Fruit fly (Drosophila melanogaster) whole organism: ENCODE measurements around the gene CG8301.

Experiments
- CG8478 ChIP-seq: fragments of >200 bp; optimal IDR thresholded peaks from 2 replicates; lab custom pipeline; 2018; ENCODE audit warnings: inconsistent platforms
- Dll ChIP-seq: fragments of >200 bp; optimal IDR thresholded peaks from 2 replicates; lab custom pipeline; 2017
- EcR ChIP-seq, 2 experiments: fragments of >200 bp; optimal IDR thresholded peaks; 2 replicates each; lab custom pipeline; 2017; ENCODE audit warnings: missing biosample characterization in 2 of 2, missing genetic modification characterization in 2 of 2, missing genetic modification reagents in 2 of 2
- pan ChIP-seq: fragments of >200 bp; optimal IDR thresholded peaks from 2 replicates; lab custom pipeline; 2017
- psq ChIP-seq: fragments of >200 bp; optimal IDR thresholded peaks from 2 replicates; lab custom pipeline; 2017
- usp ChIP-seq: fragments of >200 bp; optimal IDR thresholded peaks from 2 replicates; lab custom pipeline; 2017; ENCODE audit warnings: missing biosample characterization, missing genetic modification characterization, mixed read lengths

Gene CG8301

DNA sequence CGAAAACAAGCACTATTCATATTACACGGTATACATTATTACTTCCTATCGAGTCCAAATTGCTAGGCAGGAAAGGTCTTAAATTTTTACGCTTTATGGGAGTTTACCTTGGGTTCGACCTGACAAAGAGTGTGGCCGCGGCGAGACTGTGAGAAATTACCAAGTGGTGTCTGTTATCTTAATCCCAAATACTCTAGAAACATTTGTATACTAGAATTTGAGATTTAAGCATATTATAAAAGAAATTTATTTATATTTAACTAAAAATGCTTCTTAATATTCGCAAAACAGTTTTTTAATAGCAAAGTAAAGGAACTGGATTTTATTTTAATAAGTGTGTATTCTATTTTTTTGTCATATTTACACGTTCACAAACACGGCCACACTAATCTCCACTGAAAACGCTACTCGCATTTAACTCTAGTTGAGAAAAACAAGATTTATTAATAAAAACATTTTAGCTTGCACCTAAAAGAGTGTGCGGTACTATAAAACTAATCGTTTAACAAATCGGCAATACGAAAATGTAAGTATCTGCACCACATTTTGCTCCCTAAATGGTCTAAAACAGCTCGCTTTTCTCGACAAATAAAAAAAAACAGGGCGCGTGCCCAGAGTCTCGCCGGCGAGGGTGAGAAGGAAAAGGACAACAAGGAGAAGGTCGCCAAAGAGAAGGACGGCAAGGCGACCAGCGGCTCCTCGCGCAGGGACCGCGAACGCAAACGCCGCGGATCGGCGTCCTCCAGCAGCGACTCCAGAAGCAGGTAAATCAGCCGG lies 29.3 kb upstream of the CG8301 start, which contains the start of the genes mura and RnpS1:
Gene mura, minus strand, starts transcription at position 148 of the 777 bp plus-strand sequence.
Gene RnpS1, plus strand, starts transcription at position 376 of the 777 bp plus-strand sequence.
- TF ChIP-seq CG8478 = no peak
- TF ChIP-seq pan (lab: Kevin White, UChicago) = no peak
- TF ChIP-seq usp (GFP tag; lab: Kevin White, UChicago) = no peak
- no peak for TF ChIP-seq EcR (GFP tag; optimal IDR thresholded peaks at IDR 0.05; lab: Kevin White, UChicago)
- no peak for TF ChIP-seq Dll (lab: Kevin White, UChicago)
- no peak for TF ChIP-seq psq (lab: Kevin White, UChicago)

DNA sequence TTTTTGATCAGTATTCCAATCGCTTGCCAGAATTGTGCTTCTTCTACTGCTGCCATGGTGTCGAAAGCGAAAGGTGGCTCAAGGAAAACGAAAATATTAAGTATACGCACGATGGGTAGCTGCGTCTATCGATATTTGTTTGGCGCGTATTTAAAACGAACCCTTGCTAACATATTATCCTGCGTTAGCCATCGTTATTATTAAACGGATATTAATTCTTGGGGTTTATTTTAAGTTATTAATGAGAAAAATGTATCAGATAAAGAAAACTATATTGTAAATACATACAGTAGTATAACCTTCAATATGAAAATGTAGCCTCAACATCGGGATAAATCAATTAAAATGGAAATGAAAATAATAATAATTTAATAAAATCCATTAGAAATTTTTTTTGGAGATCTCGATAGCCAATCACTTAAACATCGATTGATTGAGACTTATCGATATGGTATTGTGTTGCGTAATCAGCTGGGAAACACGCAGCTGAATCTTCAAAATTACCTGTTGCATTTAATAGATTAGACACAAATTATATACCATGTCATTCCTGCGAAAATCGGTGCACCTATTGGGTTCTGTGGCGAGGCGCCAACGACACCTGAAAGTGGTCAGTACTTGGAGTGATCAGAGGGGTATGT lies 25.7 kb upstream of the CG8301 start, which contains the start of the genes CG9386 and BckdhA:
Gene CG9386, minus strand, starts transcription at position 75 of the 641 bp plus-strand sequence.
Gene BckdhA, plus strand, starts transcription at position 452 of the 641 bp plus-strand sequence.
- TF ChIP-seq usp (GFP tag; lab: Kevin White, UChicago) (no peak), EcR (GFP tag; optimal IDR thresholded peaks at IDR 0.05; lab: Kevin White, UChicago) (no peak), Dll (lab: Kevin White, UChicago) (no peak), pan (lab: Kevin White, UChicago) (no peak), CG8478 (no peak), psq (lab: Kevin White, UChicago) (no peak)

DNA sequence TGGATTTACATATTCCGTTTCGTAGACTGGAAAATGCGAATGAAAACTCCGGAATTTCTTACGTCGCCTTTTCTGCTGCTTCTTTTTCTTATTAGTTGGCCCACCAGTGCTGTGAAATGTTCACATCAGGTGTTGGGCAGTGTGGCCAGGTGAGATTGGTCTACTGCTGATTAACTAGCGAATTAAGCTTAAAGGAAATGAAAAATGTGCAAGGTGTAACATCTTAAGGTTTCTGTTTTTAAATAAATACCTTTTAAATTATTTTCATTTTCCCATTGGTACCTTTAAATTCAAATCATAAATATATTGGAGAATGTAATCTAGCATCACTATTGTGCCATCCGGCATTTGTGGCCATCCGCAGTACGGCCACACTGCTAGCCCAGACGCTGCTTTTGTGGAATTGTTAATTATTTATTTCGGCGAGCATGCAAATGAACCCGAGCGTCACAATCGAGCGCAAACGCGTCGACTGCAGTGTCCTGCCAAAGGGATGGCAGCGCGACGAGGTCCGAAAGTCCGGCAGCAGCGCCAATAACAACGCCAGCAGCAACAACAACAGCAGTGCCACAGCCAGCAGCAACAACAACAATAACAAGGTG lies 21.6 kb upstream of the CG8301 start, which contains the start of the genes AP-1mu and MBD-like:
Gene AP-1mu, minus strand, starts transcription at position 113 of the 602 bp plus-strand sequence.
Gene MBD-like, plus strand, starts transcription at position 348 of the 602 bp plus-strand sequence.
- TF ChIP-seq pan (lab: Kevin White, UChicago) = no peak
- TF ChIP-seq Dll (lab: Kevin White, UChicago) = no peak
- no peak for TF ChIP-seq psq (lab: Kevin White, UChicago)
- no peak for TF ChIP-seq EcR (GFP tag; optimal IDR thresholded peaks at IDR 0.05; lab: Kevin White, UChicago)
- TF ChIP-seq usp (GFP tag; lab: Kevin White, UChicago) = no peak
- TF ChIP-seq CG8478 = no peak

DNA sequence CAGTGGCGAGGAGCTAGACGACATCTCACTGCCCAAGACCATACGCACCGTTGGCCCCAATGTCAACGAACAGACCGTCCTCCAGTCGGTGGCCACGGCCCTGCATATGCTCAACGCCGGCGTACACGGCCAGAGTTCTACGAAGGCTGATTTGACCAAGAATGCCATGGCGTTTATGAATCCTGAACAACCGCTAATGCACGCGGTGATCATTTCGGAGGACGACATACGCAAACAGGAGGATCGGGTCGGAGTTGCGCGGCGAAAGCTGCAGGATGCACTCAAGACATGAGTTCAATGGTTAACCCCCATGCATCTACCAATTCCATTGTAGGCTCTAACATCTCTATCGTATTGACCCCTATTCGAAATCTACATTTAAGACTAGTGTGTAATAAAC lies 20.0 kb upstream of the CG8301 start:
- no peak for TF ChIP-seq pan (lab: Kevin White, UChicago)
- TF ChIP-seq CG8478 = no peak
- TF ChIP-seq psq (lab: Kevin White, UChicago) = no peak
- TF ChIP-seq Dll (lab: Kevin White, UChicago) = no peak
- no peak for TF ChIP-seq usp (GFP tag; lab: Kevin White, UChicago)
- no peak for TF ChIP-seq EcR (GFP tag; optimal IDR thresholded peaks at IDR 0.05; lab: Kevin White, UChicago)

DNA sequence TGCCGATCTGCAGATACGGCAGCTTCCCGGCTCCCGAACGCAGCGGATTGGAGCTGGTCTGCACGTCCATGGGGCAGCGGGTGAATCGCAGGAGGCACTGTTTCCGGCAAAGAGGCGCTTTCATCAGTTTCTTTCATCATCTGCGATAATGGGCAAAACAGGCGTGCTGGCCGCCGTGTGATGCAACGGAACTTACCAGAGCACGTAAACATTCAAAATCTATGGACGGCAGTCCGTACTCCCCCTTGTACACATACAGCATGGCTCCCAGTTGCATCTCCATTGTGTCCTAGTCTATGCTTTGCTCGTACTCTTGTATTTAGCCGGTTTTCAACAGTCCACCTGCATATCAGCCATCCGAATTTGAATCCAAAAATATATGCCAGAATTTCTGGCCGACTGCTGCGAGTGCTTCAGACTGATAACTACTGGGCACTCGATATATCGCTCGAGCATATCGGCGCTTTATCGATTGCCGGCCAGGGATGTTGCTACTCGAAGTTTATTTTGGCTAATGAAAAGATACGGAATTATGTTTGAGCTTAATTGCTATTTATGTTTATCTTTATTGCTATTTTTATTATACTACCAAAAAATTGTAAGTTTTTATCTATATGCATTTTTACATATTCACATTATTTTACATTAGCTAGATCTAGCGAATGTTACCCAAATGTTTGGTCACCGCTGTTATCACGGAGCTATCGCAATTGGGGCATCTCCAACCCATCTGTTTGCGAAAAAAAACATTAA lies 17.7 kb upstream of the CG8301 start, which contains the start of the genes CG9393 and Vps45:
Gene CG9393, minus strand, starts transcription at position 434 of the 753 bp plus-strand sequence.
Gene Vps45, plus strand, starts transcription at position 685 of the 753 bp plus-strand sequence.
- TF ChIP-seq Dll (lab: Kevin White, UChicago) = no peak
- no peak for TF ChIP-seq EcR (GFP tag; optimal IDR thresholded peaks at IDR 0.05; lab: Kevin White, UChicago)
- no peak for TF ChIP-seq usp (GFP tag; lab: Kevin White, UChicago)
- TF ChIP-seq pan (lab: Kevin White, UChicago) = no peak
- no peak for TF ChIP-seq CG8478
- TF ChIP-seq psq (lab: Kevin White, UChicago) = no peak

DNA sequence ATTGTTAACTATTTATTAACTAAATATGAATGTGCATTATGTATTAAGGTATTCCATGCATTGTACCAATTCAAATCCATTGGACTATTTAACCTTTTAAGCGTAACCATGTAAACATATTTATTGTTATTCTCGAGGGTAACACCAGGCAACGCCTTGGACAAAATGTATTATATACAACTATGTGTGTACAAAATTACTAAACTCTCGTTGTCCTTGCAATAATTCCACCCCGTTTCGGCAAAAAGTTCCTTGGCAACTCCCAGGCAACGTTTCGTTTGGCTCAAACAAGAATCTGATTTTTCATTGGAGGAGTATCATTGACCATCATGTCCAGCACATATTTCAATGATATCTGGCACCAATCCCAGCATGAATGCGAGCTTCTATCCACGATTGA lies 15.2 kb upstream of the CG8301 start, which contains the start of gene CG16789:
Gene CG16789, plus strand, starts transcription at position 301 of the 400 bp plus-strand sequence.
- no peak for TF ChIP-seq EcR (GFP tag; optimal IDR thresholded peaks at IDR 0.05; lab: Kevin White, UChicago)
- TF ChIP-seq usp (GFP tag; lab: Kevin White, UChicago) = no peak
- TF ChIP-seq Dll (lab: Kevin White, UChicago) = no peak
- TF ChIP-seq psq (lab: Kevin White, UChicago) = no peak
- no peak for TF ChIP-seq CG8478
- no peak for TF ChIP-seq pan (lab: Kevin White, UChicago)

DNA sequence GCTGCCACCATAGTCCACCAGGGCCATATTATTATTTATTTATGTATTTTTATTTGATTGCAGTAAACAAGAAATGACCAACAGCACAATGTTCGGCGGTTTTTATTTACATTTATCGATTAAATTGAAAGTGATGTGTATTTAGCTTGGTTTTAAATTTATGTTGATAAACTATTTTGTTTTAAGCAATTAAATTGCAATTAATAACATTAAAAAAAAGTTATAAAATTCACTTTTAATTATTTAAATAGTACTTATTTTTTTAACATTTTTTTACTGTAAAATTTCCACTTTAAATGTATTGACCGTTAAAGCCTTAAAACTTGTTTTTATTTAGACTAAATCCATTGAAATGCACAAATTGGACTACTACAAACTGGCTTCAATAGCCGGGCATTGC lies 11.0 kb upstream of the CG8301 start, which contains the start of gene CG16790:
Gene CG16790, minus strand, starts transcription at position 101 of the 400 bp plus-strand sequence.
- TF ChIP-seq EcR (GFP tag; optimal IDR thresholded peaks at IDR 0.05; lab: Kevin White, UChicago) (no peak), usp (GFP tag; lab: Kevin White, UChicago) (no peak), CG8478 (no peak), psq (lab: Kevin White, UChicago) (no peak), pan (lab: Kevin White, UChicago) (no peak), Dll (lab: Kevin White, UChicago) (no peak)

DNA sequence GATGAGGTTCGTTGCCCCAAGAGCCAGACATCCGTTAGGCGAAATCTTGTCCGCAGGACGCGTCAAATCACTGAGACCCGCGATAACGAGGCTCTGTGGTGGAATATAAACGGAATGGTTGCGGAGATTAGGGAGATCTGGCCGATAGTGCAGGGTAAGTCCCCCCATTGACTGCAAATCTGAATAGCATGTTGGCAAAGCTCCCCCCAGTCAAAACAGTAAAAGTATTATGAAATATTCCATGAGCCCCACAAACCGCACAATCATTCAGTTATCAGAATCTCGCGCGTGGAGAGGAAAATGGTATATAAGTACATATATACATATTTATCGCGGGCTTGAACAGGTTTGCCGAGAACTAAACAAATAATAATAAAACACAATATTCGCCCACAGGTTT lies 10.4 kb upstream of the CG8301 start:
- no peak for TF ChIP-seq Dll (lab: Kevin White, UChicago)
- TF ChIP-seq psq (lab: Kevin White, UChicago) = no peak
- no peak for TF ChIP-seq CG8478
- TF ChIP-seq EcR (GFP tag; optimal IDR thresholded peaks at IDR 0.05; lab: Kevin White, UChicago) = no peak
- no peak for TF ChIP-seq pan (lab: Kevin White, UChicago)
- no peak for TF ChIP-seq usp (GFP tag; lab: Kevin White, UChicago)

DNA sequence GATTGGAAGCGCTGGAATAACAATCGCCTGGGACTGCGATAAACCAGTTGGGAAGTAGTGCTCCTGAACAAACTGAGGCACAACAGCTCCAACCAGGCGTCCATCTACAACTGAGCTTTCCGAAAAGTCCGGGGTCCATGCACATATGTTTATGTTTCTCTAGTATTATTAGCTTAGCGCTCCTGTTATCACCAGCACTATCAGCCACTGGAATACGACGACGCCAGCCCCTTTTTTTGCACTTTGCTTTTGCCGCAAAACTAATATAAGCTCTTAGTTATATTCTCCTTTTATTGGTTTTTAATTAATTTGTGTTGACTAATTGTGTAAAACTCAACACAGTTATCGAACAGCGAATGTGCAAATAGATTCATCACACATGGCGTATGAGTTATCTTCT lies 9.6 kb upstream of the CG8301 start, which contains the start of gene CG9396:
Gene CG9396, minus strand, starts transcription at position 101 of the 400 bp plus-strand sequence.
- TF ChIP-seq CG8478 (no peak), pan (lab: Kevin White, UChicago) (no peak), Dll (lab: Kevin White, UChicago) (no peak), psq (lab: Kevin White, UChicago) (no peak), usp (GFP tag; lab: Kevin White, UChicago) (no peak), EcR (GFP tag; optimal IDR thresholded peaks at IDR 0.05; lab: Kevin White, UChicago) (no peak)
